Worm (Caenorhabditis elegans) whole organism, early embryonic: ENCODE measurements around the gene C01C4.2.

Experiments used
- F13C5.2 ChIP-seq: sonication (generic microtip); optimal IDR thresholded peaks from 2 replicates; lab custom pipeline; 2017; ENCODE audit warnings: mild to moderate bottlenecking, missing genetic modification characterization, inconsistent platforms, missing compliant biosample characterization
- ama-1 ChIP-seq: fragments of 150-350 bp; optimal IDR thresholded peaks from 2 replicates; lab custom pipeline; 2014
- ceh-13 ChIP-seq: fragments of 200-800 bp; sonication (Bioruptor generic); optimal IDR thresholded peaks from 2 replicates; lab custom pipeline; 2018; ENCODE audit warnings: mild to moderate bottlenecking, missing genetic modification characterization, missing compliant biosample characterization
- flt-1 ChIP-seq: fragments of 200-800 bp; sonication (Bioruptor generic); IDR thresholded peaks from 2 replicates; pipeline ENCODE4 v1.3.6; 2022; ENCODE audit warnings: missing genetic modification characterization, missing compliant biosample characterization
- scrt-1 ChIP-seq: fragments of 200-800 bp; sonication (Bioruptor generic); IDR thresholded peaks from 2 replicates; pipeline ENCODE4 v1.3.6; 2022; ENCODE audit warnings: missing genetic modification characterization, missing compliant biosample characterization
- sea-1 ChIP-seq: fragments of 200-800 bp; sonication (Bioruptor generic); conservative IDR thresholded peaks from 2 replicates; pipeline ENCODE4 v1.3.6; 2022; ENCODE audit warnings: missing genetic modification characterization, missing compliant biosample characterization
- tbx-11 ChIP-seq: fragments of 200-800 bp; sonication (Bioruptor generic); IDR thresholded peaks from 2 replicates; pipeline ENCODE4 v1.3.6; 2022; ENCODE audit warnings: missing genetic modification characterization, missing compliant biosample characterization

DNA sequence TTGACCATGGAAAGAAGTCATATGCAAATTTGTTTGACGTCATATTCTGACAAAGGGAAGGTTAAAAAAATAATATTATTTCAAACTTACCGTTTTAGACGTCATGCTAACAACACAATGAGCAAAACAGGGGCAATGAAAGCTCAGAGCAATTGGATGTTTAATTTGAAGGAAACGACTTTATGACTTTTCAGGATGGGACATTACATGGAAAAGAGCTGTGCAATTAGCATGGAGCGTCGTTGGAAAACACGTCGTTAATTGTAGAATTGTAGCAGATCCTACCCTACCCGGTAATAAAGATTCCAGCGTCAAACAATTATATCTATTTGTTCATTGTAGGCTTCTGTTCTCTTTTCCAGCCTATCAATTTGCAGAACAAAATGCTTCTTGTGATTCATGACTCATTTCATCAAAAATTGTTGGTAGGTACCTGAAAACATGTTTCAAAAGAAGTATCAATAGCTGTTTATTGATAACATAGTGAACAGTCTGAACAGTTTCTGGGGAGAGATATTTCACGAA, 41.3 kb upstream of the C01C4.2 start, which contains the start of gene ceh-63:
- TF ChIP-seq sea-1 (no peak), ama-1 (lab: Kevin White, UChicago) (no peak), ceh-13 (GFP tag; lab: Kevin White, UChicago) (no peak), scrt-1 (GFP tag; lab: Robert Waterston, UW) (no peak), tbx-11 (GFP tag; lab: Robert Waterston, UW) (no peak), F13C5.2 (tag; lab: Kevin White, UChicago) (no peak), flt-1 (GFP tag; lab: Robert Waterston, UW) (no peak)
